Fruit fly (Drosophila melanogaster) whole organism: Measurements from ENCODE around the gene cerv.

Experiments used
- CG8478 ChIP-seq: fragments of >200 bp; optimal IDR thresholded peaks from 2 replicates; lab custom pipeline; 2018; ENCODE audit warnings: inconsistent platforms
- Dll ChIP-seq: fragments of >200 bp; optimal IDR thresholded peaks from 2 replicates; lab custom pipeline; 2017
- EcR ChIP-seq, 2 experiments: fragments of >200 bp; optimal IDR thresholded peaks; 2 replicates each; lab custom pipeline; 2017; ENCODE audit warnings: missing biosample characterization in 2 of 2, missing genetic modification characterization in 2 of 2, missing genetic modification reagents in 2 of 2
- pan ChIP-seq: fragments of >200 bp; optimal IDR thresholded peaks from 2 replicates; lab custom pipeline; 2017
- psq ChIP-seq: fragments of >200 bp; optimal IDR thresholded peaks from 2 replicates; lab custom pipeline; 2017
- usp ChIP-seq: fragments of >200 bp; optimal IDR thresholded peaks from 2 replicates; lab custom pipeline; 2017; ENCODE audit warnings: missing biosample characterization, missing genetic modification characterization, mixed read lengths

DNA sequence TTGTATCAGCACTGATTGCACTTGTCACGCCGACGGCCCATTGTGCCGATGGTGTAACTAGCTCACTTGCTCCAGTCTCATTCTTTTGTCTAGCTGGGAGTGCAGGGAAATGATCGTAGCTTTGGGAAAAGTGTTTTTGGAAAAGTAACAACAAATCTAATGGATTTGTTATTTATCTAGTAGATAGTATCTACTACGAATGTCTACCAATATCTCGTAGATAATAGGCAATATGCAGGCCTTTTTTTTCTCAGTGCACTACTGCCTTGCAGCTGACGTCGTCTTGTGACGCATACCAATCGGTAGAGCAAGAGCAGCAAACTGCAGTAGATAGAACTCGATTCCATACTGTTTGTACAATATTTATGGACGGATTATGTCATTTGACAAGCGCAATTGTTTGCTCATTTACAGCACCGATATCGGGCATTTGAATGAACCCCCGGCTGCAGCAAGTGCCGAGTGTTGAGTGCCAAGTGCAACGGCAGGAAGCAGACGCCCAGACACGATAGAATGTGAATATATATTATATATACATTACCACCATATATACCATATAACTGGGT is 34.4 kb downstream of the cerv start:
- TF ChIP-seq usp (GFP tag; lab: Kevin White, UChicago) = no peak
- no peak for TF ChIP-seq EcR (GFP tag; optimal IDR thresholded peaks at IDR 0.05; lab: Kevin White, UChicago)
- TF ChIP-seq psq (lab: Kevin White, UChicago) = no peak
- no peak for TF ChIP-seq pan (lab: Kevin White, UChicago)
- no peak for TF ChIP-seq CG8478 (lab: Kevin White, UChicago)
- TF ChIP-seq Dll (lab: Kevin White, UChicago) = no peak
